Fruit fly (Drosophila melanogaster) whole organism: Measurements from ENCODE around the gene nAChRalpha5.

Experiments
- CG8478 ChIP-seq: fragments of >200 bp; optimal IDR thresholded peaks from 2 replicates; lab custom pipeline; 2018; ENCODE audit warnings: inconsistent platforms
- Dll ChIP-seq: fragments of >200 bp; optimal IDR thresholded peaks from 2 replicates; lab custom pipeline; 2017
- EcR ChIP-seq, 2 experiments: fragments of >200 bp; optimal IDR thresholded peaks; 2 replicates each; lab custom pipeline; 2017; ENCODE audit warnings: missing biosample characterization in 2 of 2, missing genetic modification characterization in 2 of 2, missing genetic modification reagents in 2 of 2
- pan ChIP-seq: fragments of >200 bp; optimal IDR thresholded peaks from 2 replicates; lab custom pipeline; 2017
- psq ChIP-seq: fragments of >200 bp; optimal IDR thresholded peaks from 2 replicates; lab custom pipeline; 2017
- usp ChIP-seq: fragments of >200 bp; optimal IDR thresholded peaks from 2 replicates; lab custom pipeline; 2017; ENCODE audit warnings: missing biosample characterization, missing genetic modification characterization, mixed read lengths

The nAChRalpha5 gene

DNA sequence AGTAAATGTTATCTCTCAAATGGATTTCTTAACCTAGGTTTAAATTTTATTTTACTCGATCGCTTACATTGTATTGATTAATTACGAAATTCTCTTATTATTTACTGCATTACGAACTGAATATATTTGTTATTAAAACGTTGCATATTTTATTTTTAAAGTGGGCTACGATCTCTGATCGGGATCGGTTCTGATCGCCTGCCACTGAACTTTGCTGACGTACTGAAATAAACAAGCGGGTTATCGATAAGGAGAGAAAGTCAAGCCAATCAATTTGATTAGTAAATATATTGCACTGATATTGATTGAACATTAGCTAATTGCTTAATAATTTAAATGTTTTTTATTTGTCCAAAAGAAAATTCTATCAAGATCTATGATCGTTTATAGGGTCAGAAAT, 10.7 kb upstream of the nAChRalpha5 start:
- TF ChIP-seq Dll: no peak
- no peak for TF ChIP-seq pan (lab: Kevin White, UChicago)
- no peak for TF ChIP-seq usp
- no peak for TF ChIP-seq EcR (GFP tag; optimal IDR thresholded peaks at IDR 0.05; lab: Kevin White, UChicago)
- TF ChIP-seq psq (lab: Kevin White, UChicago): no peak
- no peak for TF ChIP-seq CG8478 (lab: Kevin White, UChicago)

dm6 chr2L:14031439-14031838, 8.5 kb upstream of the nAChRalpha5 start, which contains the start of gene CG18095:
TSS of gene CG18095 (minus strand) at chr2L:14031539.
- TF ChIP-seq EcR (GFP tag; optimal IDR thresholded peaks at IDR 0.05; lab: Kevin White, UChicago) (no peak), pan (lab: Kevin White, UChicago) (no peak), usp (no peak), Dll (no peak), psq (lab: Kevin White, UChicago) (no peak), CG8478 (lab: Kevin White, UChicago) (no peak)

- TF ChIP-seq EcR (GFP tag; optimal IDR thresholded peaks at IDR 0.05; lab: Kevin White, UChicago) (no peak), CG8478 (lab: Kevin White, UChicago) (no peak), usp (no peak), psq (lab: Kevin White, UChicago) (no peak), pan (lab: Kevin White, UChicago) (no peak), Dll (no peak)
These were observed 1.3 kb upstream of the nAChRalpha5 start for dm6 chr2L:14038718-14039117.

dm6 chr2L:14045562-14046196, 5.7 kb downstream of the nAChRalpha5 start:
- TF ChIP-seq usp: no peak
- no peak for TF ChIP-seq psq (lab: Kevin White, UChicago)
- TF ChIP-seq pan (lab: Kevin White, UChicago): no peak
- TF ChIP-seq EcR (GFP tag; optimal IDR thresholded peaks at IDR 0.05; lab: Kevin White, UChicago): no peak
- no peak for TF ChIP-seq Dll
- no peak for TF ChIP-seq CG8478 (lab: Kevin White, UChicago)

- TF ChIP-seq EcR (GFP tag; optimal IDR thresholded peaks at IDR 0.05; lab: Kevin White, UChicago) (no peak), psq (lab: Kevin White, UChicago) (no peak), Dll (no peak), CG8478 (lab: Kevin White, UChicago) (no peak), pan (lab: Kevin White, UChicago) (no peak), usp (no peak)
These were observed 7.2 kb downstream of the nAChRalpha5 start, which contains the start of gene NimC4 for dm6 chr2L:14047170-14047632. TSS of gene NimC4 (plus strand) at chr2L:14047582.

DNA sequence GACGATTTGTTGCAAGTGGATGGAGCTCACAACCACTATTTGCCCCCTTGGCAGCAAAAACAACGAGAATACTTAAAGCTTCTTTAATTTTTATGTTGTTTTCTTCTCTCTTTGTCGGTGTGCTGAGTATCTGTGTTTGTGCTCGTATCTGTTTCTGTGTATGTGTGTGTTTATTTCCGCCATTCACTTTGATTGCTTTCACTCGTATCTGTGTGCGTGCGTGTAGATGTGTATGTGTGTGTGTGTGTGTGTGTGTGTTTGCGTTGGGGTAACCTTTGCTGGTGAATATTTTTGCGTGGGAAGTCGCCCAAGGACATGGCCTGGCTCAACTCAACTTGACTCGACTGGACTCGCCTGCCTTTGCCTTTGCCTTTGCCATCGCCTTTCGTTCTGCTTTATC, 10.0 kb downstream of the nAChRalpha5 start:
- TF ChIP-seq psq (lab: Kevin White, UChicago) (no peak), pan (lab: Kevin White, UChicago) (no peak), Dll (no peak), EcR (GFP tag; optimal IDR thresholded peaks at IDR 0.05; lab: Kevin White, UChicago) (no peak), usp (no peak), CG8478 (lab: Kevin White, UChicago) (no peak)

dm6 chr2L:14054281-14054680, 14.3 kb downstream of the nAChRalpha5 start:
- no peak for TF ChIP-seq EcR (GFP tag; optimal IDR thresholded peaks at IDR 0.05; lab: Kevin White, UChicago)
- no peak for TF ChIP-seq psq (lab: Kevin White, UChicago)
- no peak for TF ChIP-seq Dll
- no peak for TF ChIP-seq usp
- no peak for TF ChIP-seq pan (lab: Kevin White, UChicago)
- no peak for TF ChIP-seq CG8478 (lab: Kevin White, UChicago)

DNA sequence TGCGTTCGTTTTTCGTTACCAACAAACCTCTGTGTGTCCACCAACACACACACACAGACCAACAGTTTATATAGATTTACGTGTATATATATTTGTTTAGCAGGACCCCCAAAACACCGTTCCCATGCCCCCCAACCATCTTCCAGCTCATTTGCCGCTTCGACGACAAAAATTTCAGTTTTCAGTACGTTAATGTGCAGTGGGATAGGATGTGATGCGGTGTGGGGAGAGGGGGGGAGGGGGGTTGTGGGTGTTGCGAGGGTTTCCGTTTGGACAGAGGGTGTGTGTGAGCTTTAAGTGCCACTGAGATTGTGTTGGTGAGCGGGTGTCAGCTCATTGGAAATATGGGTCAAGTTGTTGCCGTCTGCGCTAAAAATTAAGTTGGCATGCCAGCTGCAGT, 14.9 kb downstream of the nAChRalpha5 start:
- TF ChIP-seq Dll (no peak), psq (lab: Kevin White, UChicago) (no peak), CG8478 (lab: Kevin White, UChicago) (no peak), pan (lab: Kevin White, UChicago) (no peak), EcR (GFP tag; optimal IDR thresholded peaks at IDR 0.05; lab: Kevin White, UChicago) (no peak), usp (no peak)

dm6 chr2L:14070154-14070553, 30.2 kb downstream of the nAChRalpha5 start:
- no peak for TF ChIP-seq CG8478 (lab: Kevin White, UChicago)
- TF ChIP-seq usp: no peak

- TF ChIP-seq usp (no peak), pan (lab: Kevin White, UChicago) (no peak), Dll (no peak)
These were observed 54.6 kb downstream of the nAChRalpha5 start for dm6 chr2L:14094606-14095005.

DNA sequence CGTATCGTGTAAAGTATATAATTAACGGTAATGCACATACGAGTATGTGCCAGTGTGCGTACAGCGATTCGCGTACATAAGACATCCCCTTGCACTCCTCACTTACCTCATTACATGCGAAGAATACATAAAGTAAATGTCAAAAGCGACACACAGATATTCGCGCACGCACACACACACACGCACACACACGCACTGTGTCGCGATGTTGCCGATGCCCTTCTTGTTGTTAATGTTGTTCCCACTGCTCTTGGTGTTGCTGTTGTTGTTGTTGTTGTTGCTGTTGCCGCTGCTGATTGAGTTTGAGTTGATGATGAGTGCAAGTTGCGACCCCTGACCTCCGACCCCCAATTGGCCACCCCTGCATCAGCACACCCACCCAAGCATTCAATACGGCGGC, 55.7 kb downstream of the nAChRalpha5 start:
- TF ChIP-seq EcR (GFP tag; optimal IDR thresholded peaks at IDR 0.05; lab: Kevin White, UChicago) (no peak), pan (lab: Kevin White, UChicago) (no peak), psq (lab: Kevin White, UChicago) (no peak), usp (no peak), CG8478 (lab: Kevin White, UChicago) (no peak), Dll (no peak)

DNA sequence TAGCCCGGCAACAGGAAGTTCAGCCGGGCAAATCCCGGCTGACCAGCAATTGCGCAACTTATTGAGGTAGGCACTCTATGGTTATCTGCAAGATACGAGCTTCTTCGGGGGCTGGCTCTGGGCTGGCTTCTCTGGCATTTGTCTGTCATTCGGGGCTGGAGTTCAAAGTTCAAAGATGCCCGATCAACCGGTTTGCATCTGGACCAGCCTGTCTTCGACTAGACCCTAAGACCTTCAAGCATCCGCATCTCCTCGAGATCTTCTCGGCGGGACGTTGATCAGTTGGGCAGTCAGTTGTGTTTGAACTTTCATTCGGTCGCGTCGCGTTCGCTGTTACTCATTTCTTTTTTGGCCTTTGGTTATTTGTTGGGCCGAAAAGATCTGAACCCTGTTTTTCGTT, 63.8 kb downstream of the nAChRalpha5 start, which contains the start of gene CG46301:
Gene CG46301, plus strand, starts transcription at position 301 of the 400 bp plus-strand sequence.
- TF ChIP-seq pan (lab: Kevin White, UChicago) (no peak), usp (no peak), CG8478 (lab: Kevin White, UChicago) (no peak), psq (lab: Kevin White, UChicago) (no peak), EcR (GFP tag; optimal IDR thresholded peaks at IDR 0.05; lab: Kevin White, UChicago) (no peak), Dll (no peak)

dm6 chr2L:14109347-14109746, 69.4 kb downstream of the nAChRalpha5 start, which contains the start of gene CG15293:
TSS of gene CG15293 (minus strand) at chr2L:14109447.
- TF ChIP-seq Dll (no peak), usp (no peak)
